Worm (Caenorhabditis elegans): ENCODE measurements around the gene T16G1.6.
A peak's percentile ranks its signal among the peaks of the same experiment; 100 is the strongest.

The T16G1.6 gene

DNA sequence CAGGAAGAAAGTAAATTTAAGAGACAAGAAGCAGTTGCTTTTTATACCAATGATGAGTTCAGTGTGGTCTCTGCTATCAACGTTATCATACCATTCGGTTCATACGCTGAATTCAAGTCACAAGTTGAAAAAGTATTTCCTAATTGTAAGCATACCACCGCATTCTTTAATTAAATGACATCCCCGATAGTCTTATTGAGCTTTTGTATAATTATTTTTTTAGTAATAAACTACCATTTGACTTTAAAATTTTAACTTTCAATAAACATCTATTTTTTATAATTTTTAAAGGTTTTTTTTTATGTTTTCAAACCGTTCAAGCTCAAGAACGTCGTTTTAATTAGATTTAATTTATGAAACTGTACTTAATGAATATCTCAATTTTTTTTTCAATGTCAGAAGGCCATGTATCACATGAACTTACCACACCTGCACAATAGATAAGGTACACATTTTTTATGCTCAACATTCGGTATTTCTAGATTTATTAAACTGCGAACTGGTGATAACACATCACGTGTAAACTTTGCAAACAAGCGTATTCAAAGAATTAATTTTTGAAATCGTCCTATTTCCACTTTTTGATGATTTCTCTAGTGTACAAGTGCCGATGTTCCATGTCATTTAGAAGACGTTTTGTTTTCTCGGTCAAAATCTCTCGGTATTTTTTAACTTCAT is 5.0 kb upstream of the T16G1.6 start, which contains the start of gene T16G1.4:
Gene T16G1.4 (minus strand): TSS at position 51 of the 678 bp plus-strand sequence.
- TF ChIP-seq ceh-82 (tag; optimal IDR thresholded peaks at IDR 0.05), result no peak
- TF ChIP-seq nhr-28 (tag; optimal IDR thresholded peaks at IDR 0.05), result no peak
- TF ChIP-seq nhr-12 (tag; optimal IDR thresholded peaks at IDR 0.05), result no peak
- peak; percentile 2 for TF ChIP-seq pha-4 (tag; optimal IDR thresholded peaks at IDR 0.05)
- no peak for TF ChIP-seq fkh-10 (GFP tag; optimal IDR thresholded peaks at IDR 0.05)
- TF ChIP-seq ceh-9 (tag; optimal IDR thresholded peaks at IDR 0.05), result no peak
- TF ChIP-seq nhr-77 (tag; optimal IDR thresholded peaks at IDR 0.05), result no peak
- no peak for TF ChIP-seq ama-1 (optimal IDR thresholded peaks at IDR 0.05)
- TF ChIP-seq unc-62 (GFP tag; optimal IDR thresholded peaks at IDR 0.05), result no peak
- TF ChIP-seq pqm-1 (tag; optimal IDR thresholded peaks at IDR 0.05), result peak; percentile 32
- TF ChIP-seq ceh-16 (tag; optimal IDR thresholded peaks at IDR 0.05), result no peak
- no peak for TF ChIP-seq daf-12 (tag; optimal IDR thresholded peaks at IDR 0.05)
- TF ChIP-seq mdl-1 (tag; optimal IDR thresholded peaks at IDR 0.05), result no peak
- no peak for TF ChIP-seq egl-27 (tag; optimal IDR thresholded peaks at IDR 0.05)
- no peak for TF ChIP-seq R02D3.7 (tag; optimal IDR thresholded peaks at IDR 0.05)
- peak; percentile 73 for TF ChIP-seq elt-2 (tag; optimal IDR thresholded peaks at IDR 0.05)
- no peak for TF ChIP-seq tbx-2 (tag; optimal IDR thresholded peaks at IDR 0.05)

DNA sequence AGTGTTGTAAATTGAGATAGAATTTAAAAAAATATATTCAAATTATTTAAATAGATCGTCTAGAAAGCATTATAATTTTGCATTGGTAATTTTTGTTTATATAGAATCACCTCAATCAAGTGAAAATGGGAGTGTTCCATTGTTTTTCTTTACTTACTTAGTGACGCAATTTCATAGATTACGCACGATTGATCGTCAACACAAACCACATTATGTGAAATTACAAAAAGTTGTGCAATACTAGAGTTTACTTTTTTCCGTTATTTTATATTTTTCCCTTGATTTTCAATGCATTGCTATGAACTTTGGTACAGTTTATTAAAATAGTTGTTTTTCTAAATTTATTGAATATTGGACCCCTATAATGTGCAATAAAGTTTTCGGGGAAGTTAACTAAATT is 2.5 kb upstream of the T16G1.6 start, which contains the start of gene T16G1.5:
Gene T16G1.5 (minus strand): TSS at position 119 of the 400 bp plus-strand sequence.
- TF ChIP-seq elt-2 (tag; optimal IDR thresholded peaks at IDR 0.05), result peak; percentile 25
- no peak for TF ChIP-seq snpc-4 (tag; optimal IDR thresholded peaks at IDR 0.05)

DNA sequence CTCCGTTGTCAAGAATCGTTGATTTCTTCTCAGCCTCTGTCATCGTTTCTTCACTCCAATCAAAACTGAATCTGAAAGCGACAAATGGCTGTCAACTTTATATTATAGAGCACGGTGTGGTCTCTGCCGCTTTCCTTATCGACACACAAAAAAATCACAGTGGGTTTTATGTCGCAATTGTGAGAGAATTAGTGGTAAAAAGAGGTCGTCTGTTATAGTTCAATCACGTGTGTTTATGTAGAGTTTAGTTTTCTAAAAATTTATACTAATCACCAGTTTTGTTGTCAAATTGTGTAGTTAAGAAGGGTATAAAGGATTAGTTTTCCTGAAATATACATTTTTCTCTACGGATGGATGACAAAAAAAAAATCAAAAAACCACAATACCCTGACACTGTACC is 2.0 kb downstream of the T16G1.6 start, which contains the start of gene T16G1.7:
Gene T16G1.7 (minus strand): TSS at position 137 of the 400 bp plus-strand sequence.
- TF ChIP-seq pqm-1 (tag; optimal IDR thresholded peaks at IDR 0.05) (peak; percentile 89), jun-1 (tag; optimal IDR thresholded peaks at IDR 0.05) (peak; percentile 55), elt-3 (tag; optimal IDR thresholded peaks at IDR 0.05) (no peak), pha-4 (tag; optimal IDR thresholded peaks at IDR 0.05) (peak; percentile 49), elt-2 (tag; optimal IDR thresholded peaks at IDR 0.05) (peak; percentile 91), lin-39 (tag; optimal IDR thresholded peaks at IDR 0.05) (no peak)

DNA sequence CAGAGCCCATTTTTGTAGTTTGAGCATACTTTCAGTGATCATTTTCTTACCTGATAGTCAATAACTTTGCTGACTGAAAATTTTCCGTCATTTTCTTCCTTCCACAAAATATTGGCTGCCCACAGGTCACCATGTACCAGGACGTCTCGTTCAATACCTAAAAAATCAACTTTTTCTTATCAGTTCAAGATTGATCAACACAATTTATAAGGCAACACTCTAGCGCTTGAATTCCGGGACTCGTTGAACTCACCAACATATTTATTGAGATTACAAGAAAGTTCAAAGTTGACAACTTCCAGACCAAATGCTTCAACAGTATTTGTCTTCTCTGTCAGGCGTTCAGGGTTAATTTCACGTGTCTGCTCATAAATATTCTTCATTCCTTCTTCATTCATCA is 3.3 kb downstream of the T16G1.6 start:
- TF ChIP-seq lsy-12 (tag; optimal IDR thresholded peaks at IDR 0.05) (no peak), elt-3 (tag; optimal IDR thresholded peaks at IDR 0.05) (no peak), elt-1 (tag; optimal IDR thresholded peaks at IDR 0.05) (no peak), ztf-4 (tag; optimal IDR thresholded peaks at IDR 0.05) (no peak), pqm-1 (tag; optimal IDR thresholded peaks at IDR 0.05) (peak; percentile 75), snpc-4 (tag; optimal IDR thresholded peaks at IDR 0.05) (no peak), aly-2 (tag; optimal IDR thresholded peaks at IDR 0.05) (no peak), ZK546.5 (tag; optimal IDR thresholded peaks at IDR 0.05) (no peak), elt-2 (tag; optimal IDR thresholded peaks at IDR 0.05) (peak; percentile 65)

DNA sequence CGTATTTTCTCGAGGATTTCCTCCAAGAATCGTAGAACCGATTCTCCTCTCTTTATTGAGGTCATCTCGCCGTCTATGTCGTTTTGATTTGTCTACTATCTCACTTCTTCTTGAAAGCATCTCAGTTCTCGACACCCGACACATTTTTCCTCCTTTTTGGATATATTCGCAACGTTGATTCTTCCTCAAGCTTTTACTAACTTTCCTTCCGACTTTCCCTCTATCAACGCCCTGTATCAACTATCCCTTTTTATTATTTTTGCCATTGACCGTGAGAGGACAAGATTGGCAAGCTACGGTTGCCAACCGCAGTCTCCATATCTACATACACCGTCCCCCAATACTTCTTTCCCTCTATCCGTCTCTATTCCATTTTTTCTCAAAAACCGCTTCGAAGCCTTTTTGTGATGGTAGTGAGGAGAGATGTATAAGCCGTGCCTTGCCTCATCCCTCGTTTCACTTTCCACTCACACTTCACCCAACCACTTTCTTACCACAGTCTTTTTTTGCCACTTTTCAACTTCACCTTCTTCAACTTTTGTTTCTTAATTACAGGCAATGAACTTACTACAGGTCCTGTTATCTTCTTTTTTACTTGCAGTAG is 7.9 kb downstream of the T16G1.6 start, which contains the start of gene T16G1.2:
Gene T16G1.2 (plus strand): TSS at position 554 of the 604 bp plus-strand sequence.
- no peak for TF ChIP-seq pqm-1 (tag; optimal IDR thresholded peaks at IDR 0.05)
- peak; percentile 8 for TF ChIP-seq nhr-25 (tag; optimal IDR thresholded peaks at IDR 0.05)

DNA sequence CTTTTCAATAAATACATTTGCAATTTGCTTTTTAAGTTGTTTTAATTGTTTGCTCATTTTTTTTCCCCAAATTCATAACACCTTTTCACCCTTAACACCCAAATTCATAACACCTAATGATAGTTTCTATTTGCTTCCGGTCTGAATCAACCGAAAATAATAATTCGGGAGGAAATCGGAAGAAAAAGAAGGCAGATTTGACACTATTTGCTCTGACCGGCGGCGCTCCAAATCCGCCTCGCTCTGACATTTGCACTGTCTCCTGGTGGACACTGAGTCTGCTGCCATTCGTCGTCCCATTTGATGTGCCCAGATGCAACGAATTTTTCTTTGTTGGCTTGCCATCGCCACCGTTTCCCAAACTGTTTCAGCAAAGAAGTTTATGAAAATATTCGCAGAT is 12.8 kb downstream of the T16G1.6 start, which contains the start of gene pqn-67:
Gene pqn-67 (plus strand): TSS at position 301 of the 400 bp plus-strand sequence.
- TF ChIP-seq nhr-76 (tag; optimal IDR thresholded peaks at IDR 0.05) (no peak), elt-2 (tag; optimal IDR thresholded peaks at IDR 0.05) (peak; percentile 22), ztf-4 (tag; optimal IDR thresholded peaks at IDR 0.05) (no peak), lin-15B (tag; optimal IDR thresholded peaks at IDR 0.05) (no peak)

DNA sequence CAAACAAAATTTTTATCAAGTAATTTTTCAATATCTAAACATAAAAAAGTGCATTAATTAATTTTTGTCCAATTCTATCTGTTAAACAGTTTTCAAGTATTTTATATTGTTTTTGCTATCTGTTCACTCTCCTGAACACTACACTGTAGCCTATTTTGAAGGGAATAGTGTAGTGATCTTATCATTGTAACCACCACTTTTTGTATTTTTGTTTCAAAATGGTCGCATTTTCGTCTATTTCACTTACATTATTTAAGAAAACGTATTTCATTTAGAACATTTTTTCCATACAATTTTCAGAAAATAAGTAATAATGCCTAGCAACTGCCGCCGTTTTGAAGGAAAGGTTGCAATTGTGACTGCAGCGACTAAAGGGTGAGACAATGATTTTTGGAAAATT is 14.7 kb downstream of the T16G1.6 start, which contains the start of gene dhrs-4:
Gene dhrs-4 (plus strand): TSS at position 301 of the 400 bp plus-strand sequence.
- TF ChIP-seq nhr-237 (tag; optimal IDR thresholded peaks at IDR 0.05), result no peak
- peak; percentile 10 for TF ChIP-seq pqm-1 (tag; optimal IDR thresholded peaks at IDR 0.05)
- TF ChIP-seq nhr-43 (tag; optimal IDR thresholded peaks at IDR 0.05; ENCODE audit: poor library complexity, severe bottlenecking), result no peak
- TF ChIP-seq elt-2 (tag; optimal IDR thresholded peaks at IDR 0.05), result peak; percentile 6

All from whole organism, L3 larva.